Fruit fly (Drosophila melanogaster) whole organism, prepupa: Measurements from ENCODE around the gene Hpf1.
A peak's percentile ranks its signal among the peaks of the same experiment; 100 is the strongest.

ENCODE experiments used
- CG10631 ChIP-seq: fragments of 200-800 bp; sonication (Bioruptor generic); optimal IDR thresholded peaks from 2 replicates; lab custom pipeline; 2016; ENCODE audit warnings: missing biosample characterization, missing genetic modification characterization
- CG10669 ChIP-seq: fragments of 200-800 bp; sonication (Bioruptor generic); optimal IDR thresholded peaks from 3 replicates; lab custom pipeline; 2018; ENCODE audit warnings: missing biosample characterization, mild to moderate bottlenecking, missing genetic modification characterization, moderate library complexity
- CG11294 ChIP-seq: fragments of 200-800 bp; sonication (Bioruptor generic); IDR thresholded peaks from 2 replicates; pipeline ENCODE4 v1.3.6; 2022; ENCODE audit warnings: missing biosample characterization, missing genetic modification characterization
- CG11902 ChIP-seq: fragments of 200-800 bp; sonication (Bioruptor generic); optimal IDR thresholded peaks from 3 replicates; lab custom pipeline; 2016; ENCODE audit warnings: missing biosample characterization, missing genetic modification characterization
- CG15336 ChIP-seq: fragments of 200-800 bp; sonication (Bioruptor generic); IDR thresholded peaks from 2 replicates; pipeline ENCODE4 v1.3.6; 2022; ENCODE audit warnings: missing biosample characterization, missing genetic modification characterization
- CG1621 ChIP-seq: fragments of 200-800 bp; sonication (Bioruptor generic); optimal IDR thresholded peaks from 3 replicates; lab custom pipeline; 2018; ENCODE audit warnings: missing biosample characterization, mild to moderate bottlenecking, missing genetic modification characterization
- CG16779 ChIP-seq: fragments of 200-800 bp; sonication (Bioruptor generic); optimal IDR thresholded peaks from 3 replicates; lab custom pipeline; 2017; ENCODE audit warnings: missing biosample characterization, mild to moderate bottlenecking, missing genetic modification characterization
- CG3032 ChIP-seq: fragments of 200-800 bp; optimal IDR thresholded peaks from 2 replicates; lab custom pipeline; 2019; ENCODE audit warnings: missing biosample characterization, mild to moderate bottlenecking, missing genetic modification characterization, moderate library complexity
- CG32006 ChIP-seq: fragments of 200-800 bp; sonication (Bioruptor generic); optimal IDR thresholded peaks from 3 replicates; lab custom pipeline; 2017; ENCODE audit warnings: missing biosample characterization, mild to moderate bottlenecking, missing genetic modification characterization
- CG34406 ChIP-seq: fragments of 200-800 bp; sonication (Bioruptor generic); optimal IDR thresholded peaks from 3 replicates; lab custom pipeline; 2016; ENCODE audit warnings: missing biosample characterization, missing genetic modification characterization
- CG4318 ChIP-seq: fragments of 200-800 bp; sonication (Bioruptor generic); optimal IDR thresholded peaks from 3 replicates; lab custom pipeline; 2017; ENCODE audit warnings: missing biosample characterization, mild to moderate bottlenecking, missing genetic modification characterization
- CG6276 ChIP-seq: fragments of 200-800 bp; sonication (Bioruptor generic); optimal IDR thresholded peaks from 2 replicates; lab custom pipeline; 2017; ENCODE audit warnings: missing biosample characterization, mild to moderate bottlenecking, missing genetic modification characterization
- CG6808 ChIP-seq: fragments of 200-800 bp; sonication (Bioruptor generic); optimal IDR thresholded peaks from 3 replicates; lab custom pipeline; 2017; ENCODE audit warnings: missing biosample characterization, missing genetic modification characterization, mild to moderate bottlenecking, moderate library complexity, missing genetic modification reagents
- CG8119 ChIP-seq: fragments of 200-800 bp; sonication (Bioruptor generic); IDR thresholded peaks from 3 replicates; pipeline ENCODE4 v1.3.6; 2022; ENCODE audit warnings: missing biosample characterization, missing genetic modification characterization
- CG8319 ChIP-seq: fragments of 200-800 bp; sonication (Bioruptor generic); optimal IDR thresholded peaks from 3 replicates; lab custom pipeline; 2016; ENCODE audit warnings: missing biosample characterization, missing genetic modification characterization
- CG9139 ChIP-seq: fragments of 200-800 bp; sonication (Bioruptor generic); optimal IDR thresholded peaks from 3 replicates; lab custom pipeline; 2017; ENCODE audit warnings: missing biosample characterization, mild to moderate bottlenecking, missing genetic modification characterization
- Eip75B ChIP-seq: fragments of 200-800 bp; sonication (Bioruptor generic); optimal IDR thresholded peaks from 3 replicates; lab custom pipeline; 2016; ENCODE audit warnings: missing biosample characterization, missing genetic modification characterization
- Eip78C ChIP-seq: fragments of 200-800 bp; sonication (Bioruptor generic); peaks from one replicate; lab custom pipeline; 2016; ENCODE audit warnings: missing biosample characterization, missing genetic modification characterization
- Ets21C ChIP-seq: fragments of 200-800 bp; sonication (Bioruptor generic); optimal IDR thresholded peaks from 3 replicates; lab custom pipeline; 2016; ENCODE audit warnings: missing biosample characterization, missing genetic modification characterization
- Ets96B ChIP-seq: fragments of 200-800 bp; optimal IDR thresholded peaks from 2 replicates; lab custom pipeline; 2019; ENCODE audit warnings: missing biosample characterization, mild to moderate bottlenecking, missing genetic modification characterization, moderate library complexity
- Hr38 ChIP-seq: sonication (Bioruptor generic); optimal IDR thresholded peaks from 2 replicates; lab custom pipeline; 2016; ENCODE audit warnings: missing biosample characterization, missing genetic modification characterization
- Hr39 ChIP-seq: fragments of 200-800 bp; sonication (Bioruptor generic); optimal IDR thresholded peaks from 2 replicates; lab custom pipeline; 2016; ENCODE audit warnings: missing biosample characterization, missing genetic modification characterization
- Hr4 ChIP-seq: fragments of 200-800 bp; sonication (Bioruptor generic); optimal IDR thresholded peaks from 3 replicates; lab custom pipeline; 2016; ENCODE audit warnings: missing biosample characterization, missing genetic modification characterization
- Lpt ChIP-seq: fragments of 200-800 bp; sonication (Bioruptor generic); optimal IDR thresholded peaks from 3 replicates; lab custom pipeline; 2016; ENCODE audit warnings: missing biosample characterization, missing genetic modification characterization
- Met ChIP-seq: fragments of 200-800 bp; sonication (Bioruptor generic); optimal IDR thresholded peaks from 3 replicates; lab custom pipeline; 2016; ENCODE audit warnings: missing biosample characterization, missing genetic modification characterization
- OdsH ChIP-seq: fragments of 200-800 bp; sonication (Bioruptor generic); optimal IDR thresholded peaks from 3 replicates; lab custom pipeline; 2016; ENCODE audit warnings: missing biosample characterization, missing genetic modification characterization
- Smox ChIP-seq: fragments of 200-800 bp; sonication (Bioruptor generic); optimal IDR thresholded peaks from 3 replicates; lab custom pipeline; 2016; ENCODE audit warnings: missing biosample characterization, missing genetic modification characterization
- Sox102F ChIP-seq: fragments of 200-800 bp; sonication (Bioruptor generic); optimal IDR thresholded peaks from 2 replicates; lab custom pipeline; 2016; ENCODE audit warnings: missing biosample characterization, mild to moderate bottlenecking, missing genetic modification characterization
- Sox15 ChIP-seq: fragments of 200-800 bp; sonication (Bioruptor generic); optimal IDR thresholded peaks from 3 replicates; lab custom pipeline; 2016; ENCODE audit warnings: missing biosample characterization, missing genetic modification characterization
- achi ChIP-seq: fragments of 200-800 bp; sonication (Bioruptor generic); optimal IDR thresholded peaks from 3 replicates; lab custom pipeline; 2016; ENCODE audit warnings: missing biosample characterization, missing genetic modification characterization
- acj6 ChIP-seq: fragments of 200-800 bp; sonication (Bioruptor generic); optimal IDR thresholded peaks from 3 replicates; lab custom pipeline; 2016; ENCODE audit warnings: missing biosample characterization, missing genetic modification characterization
- cyc ChIP-seq: fragments of 200-800 bp; sonication (Bioruptor generic); optimal IDR thresholded peaks from 3 replicates; lab custom pipeline; 2016; ENCODE audit warnings: missing biosample characterization, missing genetic modification characterization
- dsx ChIP-seq: fragments of 200-800 bp; optimal IDR thresholded peaks from 3 replicates; lab custom pipeline; 2019; ENCODE audit warnings: missing biosample characterization, mild to moderate bottlenecking, missing genetic modification characterization, moderate library complexity; ENCODE audit not compliant: poor library complexity, severe bottlenecking
- esn ChIP-seq: fragments of 200-800 bp; sonication (Bioruptor generic); optimal IDR thresholded peaks from 2 replicates; lab custom pipeline; 2016; ENCODE audit warnings: missing biosample characterization, mild to moderate bottlenecking, missing genetic modification characterization, moderate library complexity
- fd59A ChIP-seq: fragments of 200-800 bp; sonication (Bioruptor generic); optimal IDR thresholded peaks from 2 replicates; lab custom pipeline; 2017; ENCODE audit warnings: missing biosample characterization, mild to moderate bottlenecking, missing genetic modification characterization, missing genetic modification reagents
- fd85E ChIP-seq: fragments of 200-800 bp; sonication (Bioruptor generic); optimal IDR thresholded peaks from 3 replicates; lab custom pipeline; 2016; ENCODE audit warnings: missing biosample characterization, missing genetic modification characterization
- fkh ChIP-seq: fragments of 200-800 bp; sonication (Bioruptor generic); optimal IDR thresholded peaks from 3 replicates; lab custom pipeline; 2017; ENCODE audit warnings: missing biosample characterization, mild to moderate bottlenecking, missing genetic modification characterization, moderate library complexity
- net ChIP-seq: fragments of 200-800 bp; sonication (Bioruptor generic); optimal IDR thresholded peaks from 3 replicates; lab custom pipeline; 2016; ENCODE audit warnings: missing biosample characterization, missing genetic modification characterization
- pdm3 ChIP-seq: fragments of 200-800 bp; sonication (Bioruptor generic); optimal IDR thresholded peaks from 3 replicates; lab custom pipeline; 2016; ENCODE audit warnings: missing biosample characterization, missing genetic modification characterization
- ss ChIP-seq, 2 experiments: fragments of 200-800 bp; sonication (Bioruptor generic); optimal IDR thresholded peaks; 2 replicates in 1 of 2; 3 replicates in 1 of 2; lab custom pipeline; 2017 to 2018; ENCODE audit warnings: mild to moderate bottlenecking in 2 of 2, missing biosample characterization in 2 of 2, missing genetic modification characterization in 2 of 2, moderate library complexity in 1 of 2
- topi ChIP-seq: fragments of 200-800 bp; sonication (Bioruptor generic); optimal IDR thresholded peaks from 3 replicates; lab custom pipeline; 2016; ENCODE audit warnings: missing biosample characterization, missing genetic modification characterization
- vri ChIP-seq: fragments of 200-800 bp; sonication (Bioruptor generic); optimal IDR thresholded peaks from 3 replicates; lab custom pipeline; 2016; ENCODE audit warnings: missing biosample characterization, mild to moderate bottlenecking, missing genetic modification characterization

The Hpf1 gene

DNA sequence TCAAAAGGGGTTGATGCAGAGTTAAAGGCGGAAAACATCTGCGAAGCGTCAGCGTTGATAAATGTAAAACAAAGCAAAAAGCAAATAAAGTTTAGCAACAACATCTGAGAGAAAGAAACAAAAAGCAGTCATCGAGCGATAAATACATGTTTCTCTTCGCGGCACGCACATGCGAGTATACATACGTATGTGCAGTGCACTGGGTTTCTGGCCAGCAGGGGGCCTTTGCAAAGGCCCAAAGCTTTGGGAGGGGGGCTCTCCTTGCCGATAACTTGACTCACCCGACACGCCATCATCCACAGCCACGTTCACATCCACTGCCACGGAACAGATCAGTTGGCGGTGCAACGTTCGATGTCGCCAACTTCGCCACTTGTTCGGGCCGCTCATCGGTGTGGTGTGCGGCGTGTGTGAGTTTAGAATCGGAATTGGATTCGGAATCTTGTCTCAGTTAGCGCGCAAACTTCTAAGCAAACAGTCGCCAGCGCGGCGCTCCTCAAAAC is 21.5 kb downstream of the Hpf1 start, which contains the start of gene CG42675 (continued):
- TF ChIP-seq Eip78C (GFP tag; lab: Kevin White, UChicago) (peak; percentile 59), fd59A (GFP tag; lab: Kevin White, UChicago) (no peak), ss (GFP tag; optimal IDR thresholded peaks at IDR 0.05; lab: Kevin White, UChicago) (peak in 1 of 2 experiments; percentile 83), CG1621 (tag; lab: Kevin White, UChicago) (peak; percentile 4)
- TF ChIP-seq, all 60 proteins: peak for 6

DNA sequence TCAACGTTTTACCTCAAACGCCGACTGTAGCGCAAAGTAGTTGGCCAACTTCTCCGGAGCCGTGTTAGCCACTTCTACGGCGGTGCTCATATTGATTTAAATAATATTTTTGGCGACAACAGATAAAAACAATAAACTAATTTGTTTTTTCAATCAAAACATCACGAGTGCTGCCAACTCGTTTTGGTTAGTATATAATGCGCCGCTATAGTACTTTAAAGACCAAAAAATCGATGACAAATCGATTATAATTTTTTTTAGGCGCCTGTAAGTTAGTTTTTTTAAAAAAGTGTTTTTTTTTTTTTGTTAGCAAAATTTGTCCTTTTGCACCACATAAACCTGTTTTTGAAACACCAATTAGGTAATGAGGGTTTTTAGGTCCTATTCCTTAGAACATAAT is 29.6 kb downstream of the Hpf1 start, which contains the start of gene Hpr1:
Gene Hpr1, minus strand, starts transcription at position 198 of the 400 bp plus-strand sequence.
- no peak for TF ChIP-seq pdm3 (GFP tag; lab: Kevin White, UChicago)
- TF ChIP-seq Eip78C (GFP tag; lab: Kevin White, UChicago), result peak; percentile 61
- TF ChIP-seq, all 60 proteins: peak for 1

DNA sequence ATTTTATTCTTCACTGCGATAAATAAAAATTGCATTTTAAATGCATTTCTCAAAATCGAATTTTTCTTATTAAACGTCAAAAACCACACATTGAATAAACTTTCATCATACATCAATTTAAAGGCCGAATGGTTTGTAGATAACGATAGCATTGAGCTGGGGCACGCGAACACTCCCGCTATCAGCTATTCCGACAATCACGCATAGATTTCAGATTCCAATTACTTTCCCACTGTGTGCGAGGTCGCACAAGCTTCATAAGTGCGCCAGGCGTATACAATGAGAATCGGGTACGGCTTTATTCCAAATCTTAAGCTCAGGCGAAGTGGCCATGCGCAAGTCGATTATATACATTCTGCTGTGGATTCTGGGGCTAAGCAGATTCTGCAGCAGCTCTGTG is 30.1 kb downstream of the Hpf1 start, which contains the start of gene CG46303:
Gene CG46303, plus strand, starts transcription at position 223 of the 400 bp plus-strand sequence.
- TF ChIP-seq fd59A (GFP tag; lab: Kevin White, UChicago) (no peak), Smox (GFP tag; lab: Kevin White, UChicago) (no peak), CG16779 (tag; lab: Kevin White, UChicago) (no peak), Sox15 (GFP tag; lab: Kevin White, UChicago) (no peak), topi (GFP tag; lab: Kevin White, UChicago) (no peak), CG6808 (GFP tag; lab: Kevin White, UChicago) (no peak), Hr39 (GFP tag; lab: Kevin White, UChicago) (no peak), Sox102F (GFP tag; lab: Kevin White, UChicago) (no peak), CG8119 (GFP tag; lab: Robert Waterston, UW) (no peak), acj6 (GFP tag; lab: Kevin White, UChicago) (no peak), vri (GFP tag; lab: Kevin White, UChicago) (no peak), Ets21C (GFP tag; lab: Kevin White, UChicago) (no peak)

DNA sequence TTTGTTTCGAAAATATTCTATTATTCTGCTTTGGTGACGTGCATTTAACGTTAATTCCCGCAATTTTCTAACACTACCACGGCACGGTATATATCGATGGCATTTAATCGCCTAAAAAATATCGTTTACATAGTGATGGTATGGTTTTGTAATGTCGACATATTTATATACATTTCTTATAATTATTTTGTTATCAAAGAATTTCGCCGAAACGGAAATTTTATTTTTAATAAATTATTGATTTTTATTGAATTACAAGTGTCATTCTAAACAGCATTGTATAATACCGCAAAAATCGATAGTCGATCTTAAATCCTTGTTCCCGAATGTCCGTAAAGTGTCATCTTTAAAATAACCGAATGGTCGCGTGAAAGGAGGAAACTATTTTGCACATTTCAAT is 32.8 kb downstream of the Hpf1 start, which contains the start of the genes Sec20 and dgrn:
Gene Sec20, minus strand, starts transcription at position 77 of the 400 bp plus-strand sequence.
Gene dgrn, plus strand, starts transcription at position 160 of the 400 bp plus-strand sequence.
- TF ChIP-seq Met, result peak; percentile 75
- TF ChIP-seq esn, result peak; percentile 78
- peak; percentile 46 for TF ChIP-seq dsx (GFP tag; lab: Kevin White, UChicago)
- peak; percentile 73 for TF ChIP-seq acj6 (GFP tag; lab: Kevin White, UChicago)
- TF ChIP-seq CG11902 (GFP tag; lab: Kevin White, UChicago), result peak; percentile 35
- no peak for TF ChIP-seq net
- no peak for TF ChIP-seq pdm3 (GFP tag; lab: Kevin White, UChicago)
- peak; percentile 21 for TF ChIP-seq CG6808 (GFP tag; lab: Kevin White, UChicago)
- TF ChIP-seq CG1621 (tag; lab: Kevin White, UChicago), result no peak
- peak; percentile 67 for TF ChIP-seq Ets96B (tag; lab: Kevin White, UChicago)
- TF ChIP-seq CG10669, result no peak
- TF ChIP-seq Hr38 (GFP tag; lab: Kevin White, UChicago), result no peak
- no peak for TF ChIP-seq CG9139 (GFP tag; lab: Kevin White, UChicago)
- TF ChIP-seq CG8319 (GFP tag; lab: Kevin White, UChicago), result peak; percentile 43
- TF ChIP-seq CG6276 (GFP tag; lab: Kevin White, UChicago), result no peak
- no peak for TF ChIP-seq CG8119 (GFP tag; lab: Robert Waterston, UW)
- peak; percentile 67 for TF ChIP-seq Hr4 (GFP tag; lab: Kevin White, UChicago)
- no peak for TF ChIP-seq Sox102F (GFP tag; lab: Kevin White, UChicago)
- TF ChIP-seq CG3032 (tag; lab: Kevin White, UChicago), result peak; percentile 66
- peak; percentile 65 for TF ChIP-seq CG10631 (GFP tag; lab: Kevin White, UChicago)
- TF ChIP-seq CG11294 (GFP tag; lab: Robert Waterston, UW), result no peak
- TF ChIP-seq achi (GFP tag; lab: Kevin White, UChicago), result peak; percentile 70
- TF ChIP-seq CG16779 (tag; lab: Kevin White, UChicago), result no peak
- no peak for TF ChIP-seq CG32006 (GFP tag; lab: Kevin White, UChicago)
- no peak for TF ChIP-seq fd59A (GFP tag; lab: Kevin White, UChicago)
- TF ChIP-seq fkh (GFP tag; lab: Kevin White, UChicago), result no peak
- peak; percentile 53 for TF ChIP-seq Hr39 (GFP tag; lab: Kevin White, UChicago)
- peak; percentile 74 for TF ChIP-seq OdsH (GFP tag; lab: Kevin White, UChicago)
- no peak for TF ChIP-seq CG4318 (GFP tag; lab: Kevin White, UChicago)
- peak; percentile 50 for TF ChIP-seq Eip75B (GFP tag; lab: Kevin White, UChicago)
- TF ChIP-seq cyc, result peak; percentile 67
- peak; percentile 51 for TF ChIP-seq Ets21C (GFP tag; lab: Kevin White, UChicago)
- TF ChIP-seq CG34406 (GFP tag; lab: Kevin White, UChicago), result peak; percentile 60
- no peak for TF ChIP-seq fd85E (GFP tag; lab: Kevin White, UChicago)
- no peak for TF ChIP-seq Lpt (GFP tag; lab: Kevin White, UChicago)
- no peak for TF ChIP-seq CG15336 (GFP tag; lab: Robert Waterston, UW)
